In the genomic region with DNA sequence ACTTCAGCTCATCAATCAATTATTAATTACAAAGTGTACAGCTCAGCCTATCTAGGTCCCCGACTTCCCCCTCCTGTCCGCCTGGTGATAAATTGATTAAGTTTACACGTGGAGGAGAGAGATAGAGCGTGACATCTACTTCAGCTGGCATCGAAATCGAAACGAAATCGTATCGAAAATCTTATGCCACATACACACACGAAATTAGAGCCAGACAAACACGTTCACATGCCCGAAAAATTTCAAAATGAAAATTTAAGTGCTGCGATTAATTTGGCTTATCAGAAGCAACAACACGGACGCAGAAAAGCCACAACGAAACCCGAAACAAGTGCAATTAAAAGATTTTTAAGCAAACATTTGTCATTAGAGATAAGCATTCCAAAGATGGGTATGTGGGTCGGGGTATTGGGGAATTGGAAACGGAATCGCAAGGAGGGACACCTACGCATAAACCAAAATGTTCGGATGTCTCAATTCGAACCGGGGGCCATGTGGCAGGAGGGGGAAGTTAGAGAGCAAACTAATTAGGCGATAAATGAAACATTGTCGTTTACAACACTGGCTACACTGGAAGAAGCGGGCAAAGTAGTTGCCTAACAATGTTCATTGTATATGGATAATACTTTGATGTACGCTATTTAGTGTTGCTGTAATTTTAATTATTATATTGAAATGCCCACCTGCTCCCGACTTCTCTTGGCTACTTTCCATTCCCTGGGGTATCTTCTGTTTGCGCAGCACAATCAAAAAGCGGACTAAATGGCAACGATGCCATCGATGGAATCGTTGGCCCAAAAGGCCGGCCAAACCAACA, we compare ENCODE assay signal across 1 fruit fly cellular context.
TF ChIP-seq lines count a peak whose summit lies in the region.

No protein-coding gene starts in this region.

TF ChIP-seq in whole organism, embryonic, 481 proteins besides CTCF, POLR2A, EP300 and RAD21 (continued from another document and continues in another):
- no peak for TF ChIP-seq tgo (GFP tag; IDR thresholded peaks at IDR 0.05; lab: Robert Waterston, UW)
- no peak for TF ChIP-seq Bteb2 (GFP tag; optimal IDR thresholded peaks at IDR 0.05; lab: Kevin White, UChicago)
- TF ChIP-seq CG7372 (GFP tag; IDR thresholded peaks at IDR 0.05; lab: Robert Waterston, UW): no peak
- no peak for TF ChIP-seq Abd-B (GFP tag; optimal IDR thresholded peaks at IDR 0.05; lab: Kevin White, UChicago)
- TF ChIP-seq cas (GFP tag; IDR thresholded peaks at IDR 0.05; lab: Robert Waterston, UW): no peak
- TF ChIP-seq pho (GFP tag; optimal IDR thresholded peaks at IDR 0.05; lab: Kevin White, UChicago): no peak
- no peak for TF ChIP-seq gsb (GFP tag; IDR thresholded peaks at IDR 0.05; lab: Robert Waterston, UW)
- no peak for TF ChIP-seq Chrac-16 (GFP tag; optimal IDR thresholded peaks at IDR 0.05; lab: Kevin White, UChicago)
- no peak for TF ChIP-seq dimm (GFP tag; IDR thresholded peaks at IDR 0.05; lab: Robert Waterston, UW)
- peak; percentile 68 for TF ChIP-seq stwl (tag; optimal IDR thresholded peaks at IDR 0.05; lab: Kevin White, UChicago)
- TF ChIP-seq vvl (GFP tag; IDR thresholded peaks at IDR 0.05; lab: Robert Waterston, UW): 0 out of 2 replicates have a peak, but pooled peaks have one; percentile 11
- TF ChIP-seq CG2120 (GFP tag; optimal IDR thresholded peaks at IDR 0.05; lab: Kevin White, UChicago): peak; percentile 30
- no peak for TF ChIP-seq bab2 (GFP tag; optimal IDR thresholded peaks at IDR 0.05; lab: Kevin White, UChicago)
- TF ChIP-seq sob (GFP tag; IDR thresholded peaks at IDR 0.05; lab: Robert Waterston, UW): no peak
- no peak for TF ChIP-seq zen (tag; optimal IDR thresholded peaks at IDR 0.05; lab: Kevin White, UChicago)
- no peak for TF ChIP-seq CG9727 (GFP tag; optimal IDR thresholded peaks at IDR 0.05; lab: Kevin White, UChicago)
- no peak for TF ChIP-seq CG5953 (GFP tag; IDR thresholded peaks at IDR 0.05; lab: Robert Waterston, UW)
- TF ChIP-seq chif (GFP tag; optimal IDR thresholded peaks at IDR 0.05; lab: Kevin White, UChicago): peak in 1 of 2 experiments; percentile 19
- TF ChIP-seq CG10366 (GFP tag; IDR thresholded peaks at IDR 0.05; lab: Robert Waterston, UW): no peak
- TF ChIP-seq crc (GFP tag; optimal IDR thresholded peaks at IDR 0.05; lab: Kevin White, UChicago): no peak
- no peak for TF ChIP-seq Hr39 (optimal IDR thresholded peaks at IDR 0.05; lab: Kevin White, UChicago)
- TF ChIP-seq ato (GFP tag; IDR thresholded peaks at IDR 0.05; lab: Robert Waterston, UW; ENCODE audit: partially characterized antibody): no peak
- TF ChIP-seq Lpt (GFP tag; optimal IDR thresholded peaks at IDR 0.05; lab: Kevin White, UChicago): no peak
- TF ChIP-seq CG11560 (tag; IDR thresholded peaks at IDR 0.05; lab: Robert Waterston, UW): no peak
- TF ChIP-seq CG16779 (GFP tag; IDR thresholded peaks at IDR 0.05; lab: Robert Waterston, UW): no peak
- TF ChIP-seq wdn (GFP tag; IDR thresholded peaks at IDR 0.05; lab: Robert Waterston, UW): no peak
- TF ChIP-seq CHES-1-like (GFP tag; optimal IDR thresholded peaks at IDR 0.05; lab: Kevin White, UChicago): no peak
- TF ChIP-seq CG8478 (optimal IDR thresholded peaks at IDR 0.05; lab: Kevin White, UChicago): no peak
- TF ChIP-seq CG7271 (tag; optimal IDR thresholded peaks at IDR 0.05; lab: Kevin White, UChicago): no peak
- TF ChIP-seq Poxn (GFP tag; IDR thresholded peaks at IDR 0.05; lab: Robert Waterston, UW): no peak
- no peak for TF ChIP-seq CG14965 (GFP tag; optimal IDR thresholded peaks at IDR 0.05; lab: Kevin White, UChicago; ENCODE audit: borderline replicate concordance)
- no peak for TF ChIP-seq HmgZ (tag; optimal IDR thresholded peaks at IDR 0.05; lab: Kevin White, UChicago)
- TF ChIP-seq NC2β (GFP tag; optimal IDR thresholded peaks at IDR 0.05; lab: Kevin White, UChicago): no peak
- TF ChIP-seq CG10431 (GFP tag; optimal IDR thresholded peaks at IDR 0.05; lab: Kevin White, UChicago): no peak
- peak; percentile 37 for TF ChIP-seq slbo (GFP tag; IDR thresholded peaks at IDR 0.05; lab: Robert Waterston, UW)
- TF ChIP-seq CG1233 (GFP tag; optimal IDR thresholded peaks at IDR 0.05; lab: Kevin White, UChicago): no peak
- peak; percentile 57 for TF ChIP-seq cwo (GFP tag; optimal IDR thresholded peaks at IDR 0.05; lab: Kevin White, UChicago)
- peak in 1 of 2 experiments; percentile 9 for TF ChIP-seq dpn (GFP tag; optimal IDR thresholded peaks at IDR 0.05; lab: Kevin White, UChicago)
- TF ChIP-seq caup (GFP tag; optimal IDR thresholded peaks at IDR 0.05; lab: Kevin White, UChicago; ENCODE audit: severe bottlenecking): peak; percentile 2
- TF ChIP-seq h (optimal IDR thresholded peaks at IDR 0.05; lab: Kevin White, UChicago): no peak
- TF ChIP-seq zfh2 (GFP tag; optimal IDR thresholded peaks at IDR 0.05; lab: Kevin White, UChicago): no peak
- TF ChIP-seq Ravus (GFP tag; IDR thresholded peaks at IDR 0.05; lab: Robert Waterston, UW): no peak
- TF ChIP-seq CG12769 (tag; optimal IDR thresholded peaks at IDR 0.05; lab: Kevin White, UChicago): no peak
- TF ChIP-seq CG10979 (tag; optimal IDR thresholded peaks at IDR 0.05; lab: Kevin White, UChicago): no peak
- TF ChIP-seq crol (GFP tag; IDR thresholded peaks at IDR 0.05; lab: Robert Waterston, UW): 0 out of 2 replicates have a peak, but pooled peaks have one; percentile 22
- TF ChIP-seq fru (optimal IDR thresholded peaks at IDR 0.05; lab: Kevin White, UChicago): no peak
- no peak for TF ChIP-seq gfzf (GFP tag; optimal IDR thresholded peaks at IDR 0.05; lab: Kevin White, UChicago)
- TF ChIP-seq prd (optimal IDR thresholded peaks at IDR 0.05; lab: Kevin White, UChicago): no peak
- 0 out of 3 replicates have a peak, but pooled peaks have one; percentile 16 for TF ChIP-seq prd (GFP tag; IDR thresholded peaks at IDR 0.05; lab: Robert Waterston, UW)
- TF ChIP-seq CG18599 (GFP tag; optimal IDR thresholded peaks at IDR 0.05; lab: Kevin White, UChicago): peak; percentile 24
- TF ChIP-seq ase (GFP tag; IDR thresholded peaks at IDR 0.05; lab: Robert Waterston, UW): no peak
- TF ChIP-seq Optix (GFP tag; IDR thresholded peaks at IDR 0.05; lab: Robert Waterston, UW): 0 out of 3 replicates have a peak, but pooled peaks have one; percentile 23
- TF ChIP-seq ind (GFP tag; optimal IDR thresholded peaks at IDR 0.05; lab: Kevin White, UChicago): no peak
- TF ChIP-seq CG12391 (tag; optimal IDR thresholded peaks at IDR 0.05; lab: Kevin White, UChicago): peak; percentile 13
- no peak for TF ChIP-seq Bdp1 (GFP tag; optimal IDR thresholded peaks at IDR 0.05; lab: Kevin White, UChicago)
- no peak for TF ChIP-seq maf-S (GFP tag; optimal IDR thresholded peaks at IDR 0.05; lab: Kevin White, UChicago)
- no peak for TF ChIP-seq CG12104 (GFP tag; optimal IDR thresholded peaks at IDR 0.05; lab: Kevin White, UChicago)
- peak; percentile 13 for TF ChIP-seq Mad (GFP tag; optimal IDR thresholded peaks at IDR 0.05; lab: Kevin White, UChicago)
- no peak for TF ChIP-seq scrt (GFP tag; optimal IDR thresholded peaks at IDR 0.05; lab: Kevin White, UChicago)
- no peak for TF ChIP-seq cg (GFP tag; optimal IDR thresholded peaks at IDR 0.05; lab: Kevin White, UChicago)
- TF ChIP-seq so (GFP tag; IDR thresholded peaks at IDR 0.05; lab: Robert Waterston, UW): no peak
- TF ChIP-seq CG17361 (GFP tag; IDR thresholded peaks at IDR 0.05; lab: Robert Waterston, UW): 0 out of 3 replicates have a peak, but pooled peaks have one; percentile 10
- TF ChIP-seq chn (GFP tag; optimal IDR thresholded peaks at IDR 0.05; lab: Kevin White, UChicago): no peak
- TF ChIP-seq fd96Cb (tag; optimal IDR thresholded peaks at IDR 0.05; lab: Kevin White, UChicago): no peak
- no peak for TF ChIP-seq CG15696 (tag; optimal IDR thresholded peaks at IDR 0.05; lab: Kevin White, UChicago)
- TF ChIP-seq BEAF-32 (GFP tag; optimal IDR thresholded peaks at IDR 0.05; lab: Kevin White, UChicago): no peak
- TF ChIP-seq CrebB (tag; optimal IDR thresholded peaks at IDR 0.05; lab: Kevin White, UChicago): no peak
- no peak for TF ChIP-seq ssp (GFP tag; IDR thresholded peaks at IDR 0.05; lab: Robert Waterston, UW)
- no peak for TF ChIP-seq Sox100B (GFP tag; optimal IDR thresholded peaks at IDR 0.05; lab: Kevin White, UChicago)
- no peak for TF ChIP-seq CG12299 (tag; optimal IDR thresholded peaks at IDR 0.05; lab: Kevin White, UChicago)
- no peak for TF ChIP-seq CG12942 (GFP tag; optimal IDR thresholded peaks at IDR 0.05; lab: Kevin White, UChicago)
- no peak for TF ChIP-seq kay (GFP tag; optimal IDR thresholded peaks at IDR 0.05; lab: Kevin White, UChicago)
- TF ChIP-seq chinmo (GFP tag; IDR thresholded peaks at IDR 0.05; lab: Robert Waterston, UW; ENCODE audit: partially characterized antibody): 0 out of 4 replicates have a peak, but pooled peaks have one; percentile 42
- no peak for TF ChIP-seq CG10267 (tag; optimal IDR thresholded peaks at IDR 0.05; lab: Kevin White, UChicago)
- no peak for TF ChIP-seq Jarid2 (GFP tag; optimal IDR thresholded peaks at IDR 0.05; lab: Kevin White, UChicago)
- no peak for TF ChIP-seq psq (GFP tag; optimal IDR thresholded peaks at IDR 0.05; lab: Kevin White, UChicago)
- TF ChIP-seq crp (GFP tag; optimal IDR thresholded peaks at IDR 0.05; lab: Kevin White, UChicago): no peak
- no peak for TF ChIP-seq jumu (GFP tag; optimal IDR thresholded peaks at IDR 0.05; lab: Kevin White, UChicago)
- TF ChIP-seq CG4617 (GFP tag; optimal IDR thresholded peaks at IDR 0.05; lab: Kevin White, UChicago; ENCODE audit: borderline replicate concordance): no peak
- TF ChIP-seq CG11695 (GFP tag; IDR thresholded peaks at IDR 0.05; lab: Robert Waterston, UW): no peak
- no peak for TF ChIP-seq CG3995 (GFP tag; optimal IDR thresholded peaks at IDR 0.05; lab: Kevin White, UChicago)
- no peak for TF ChIP-seq pnt (GFP tag; optimal IDR thresholded peaks at IDR 0.05; lab: Kevin White, UChicago)
- no peak for TF ChIP-seq ftz-f1 (GFP tag; optimal IDR thresholded peaks at IDR 0.05; lab: Kevin White, UChicago)
- TF ChIP-seq CG4854 (GFP tag; optimal IDR thresholded peaks at IDR 0.05; lab: Kevin White, UChicago): no peak
- no peak for TF ChIP-seq CG8359 (GFP tag; optimal IDR thresholded peaks at IDR 0.05; lab: Kevin White, UChicago; ENCODE audit: borderline replicate concordance)
- TF ChIP-seq CG30403 (GFP tag; optimal IDR thresholded peaks at IDR 0.05; lab: Kevin White, UChicago): peak; percentile 11
- TF ChIP-seq pzg (GFP tag; optimal IDR thresholded peaks at IDR 0.05; lab: Kevin White, UChicago): no peak
- no peak for TF ChIP-seq CG13123 (GFP tag; optimal IDR thresholded peaks at IDR 0.05; lab: Kevin White, UChicago)
- 0 out of 2 replicates have a peak, but pooled peaks have one; percentile 10 for TF ChIP-seq MBD-R2 (GFP tag; IDR thresholded peaks at IDR 0.05; lab: Robert Waterston, UW)
- TF ChIP-seq HmgD (GFP tag; optimal IDR thresholded peaks at IDR 0.05; lab: Kevin White, UChicago): no peak
- TF ChIP-seq tll (GFP tag; optimal IDR thresholded peaks at IDR 0.05; lab: Kevin White, UChicago): no peak
- TF ChIP-seq CG9609 (GFP tag; optimal IDR thresholded peaks at IDR 0.05; lab: Kevin White, UChicago): no peak
- TF ChIP-seq CG7839 (tag; optimal IDR thresholded peaks at IDR 0.05; lab: Kevin White, UChicago): no peak
- no peak for TF ChIP-seq H2.0 (GFP tag; IDR thresholded peaks at IDR 0.05; lab: Robert Waterston, UW)
- no peak for TF ChIP-seq Ptx1 (GFP tag; IDR thresholded peaks at IDR 0.05; lab: Robert Waterston, UW)
- TF ChIP-seq eve (GFP tag; optimal IDR thresholded peaks at IDR 0.05; lab: Kevin White, UChicago): peak in 1 of 2 experiments; percentile 38
- no peak for TF ChIP-seq tin (GFP tag; optimal IDR thresholded peaks at IDR 0.05; lab: Kevin White, UChicago)
- TF ChIP-seq Fer2 (tag; optimal IDR thresholded peaks at IDR 0.05; lab: Kevin White, UChicago): no peak
- peak; percentile 13 for TF ChIP-seq gem (tag; optimal IDR thresholded peaks at IDR 0.05; lab: Kevin White, UChicago)
- TF ChIP-seq mirr (GFP tag; optimal IDR thresholded peaks at IDR 0.05; lab: Kevin White, UChicago): peak; percentile 88
- no peak for TF ChIP-seq NFAT (GFP tag; IDR thresholded peaks at IDR 0.05; lab: Robert Waterston, UW)
- TF ChIP-seq CG13775 (GFP tag; optimal IDR thresholded peaks at IDR 0.05; lab: Kevin White, UChicago): no peak
- TF ChIP-seq sens (GFP tag; lab: Kevin White, UChicago): peak; percentile 77
- no peak for TF ChIP-seq onecut (GFP tag; IDR thresholded peaks at IDR 0.05; lab: Robert Waterston, UW)
- no peak for TF ChIP-seq Pdp1 (GFP tag; optimal IDR thresholded peaks at IDR 0.05; lab: Kevin White, UChicago)
- no peak for TF ChIP-seq CG1832 (GFP tag; optimal IDR thresholded peaks at IDR 0.05; lab: Kevin White, UChicago)
- TF ChIP-seq Nf-YA (GFP tag; IDR thresholded peaks at IDR 0.05; lab: Robert Waterston, UW): no peak
- TF ChIP-seq CG9932 (GFP tag; IDR thresholded peaks at IDR 0.05; lab: Robert Waterston, UW): no peak
- TF ChIP-seq Scr (GFP tag; IDR thresholded peaks at IDR 0.05; lab: Robert Waterston, UW; ENCODE audit: partially characterized antibody): no peak
- no peak for TF ChIP-seq CG11093 (GFP tag; IDR thresholded peaks at IDR 0.05; lab: Robert Waterston, UW)
- no peak for TF ChIP-seq GATAe (GFP tag; conservative IDR thresholded peaks at IDR 0.05; lab: Robert Waterston, UW)
- no peak for TF ChIP-seq Blimp-1 (GFP tag; optimal IDR thresholded peaks at IDR 0.05; lab: Kevin White, UChicago)
- no peak for TF ChIP-seq Gug (GFP tag; IDR thresholded peaks at IDR 0.05; lab: Robert Waterston, UW)
- no peak for TF ChIP-seq ab (GFP tag; optimal IDR thresholded peaks at IDR 0.05; lab: Kevin White, UChicago)
- peak; percentile 48 for TF ChIP-seq sd (tag; optimal IDR thresholded peaks at IDR 0.05; lab: Kevin White, UChicago)
- peak; percentile 31 for TF ChIP-seq sug (tag; optimal IDR thresholded peaks at IDR 0.05; lab: Kevin White, UChicago)
- no peak for TF ChIP-seq rib (GFP tag; IDR thresholded peaks at IDR 0.05; lab: Robert Waterston, UW)
- no peak for TF ChIP-seq unc-4 (GFP tag; IDR thresholded peaks at IDR 0.05; lab: Robert Waterston, UW; ENCODE audit: partially characterized antibody)
- no peak for TF ChIP-seq Elba2 (GFP tag; optimal IDR thresholded peaks at IDR 0.05; lab: Kevin White, UChicago)
- no peak for TF ChIP-seq nerfin-1 (tag; optimal IDR thresholded peaks at IDR 0.05; lab: Kevin White, UChicago)
- peak; percentile 75 for TF ChIP-seq CG7745 (tag; optimal IDR thresholded peaks at IDR 0.05; lab: Kevin White, UChicago)
- TF ChIP-seq pita (GFP tag; optimal IDR thresholded peaks at IDR 0.05; lab: Kevin White, UChicago): no peak
- no peak for TF ChIP-seq Hr3 (GFP tag; optimal IDR thresholded peaks at IDR 0.05; lab: Kevin White, UChicago)
- no peak for TF ChIP-seq CG31441 (GFP tag; IDR thresholded peaks at IDR 0.05; lab: Robert Waterston, UW)
- TF ChIP-seq Vsx1 (GFP tag; optimal IDR thresholded peaks at IDR 0.05; lab: Kevin White, UChicago): no peak
- TF ChIP-seq lab (GFP tag; optimal IDR thresholded peaks at IDR 0.05; lab: Kevin White, UChicago): peak; percentile 23
